Worm (Caenorhabditis elegans) whole organism, L4 larva: ENCODE data around the gene cysl-2.

Experiments
- R02D3.7 ChIP-seq: fragments of 150-350 bp; sonication (generic microtip); optimal IDR thresholded peaks from 3 replicates; lab custom pipeline; 2014; ENCODE audit warnings: missing biosample characterization, missing genetic modification characterization
- ceh-62 ChIP-seq: sonication (generic microtip); optimal IDR thresholded peaks from 2 replicates; lab custom pipeline; 2017; ENCODE audit warnings: missing biosample characterization, missing genetic modification characterization
- dve-1 ChIP-seq: sonication (generic microtip); optimal IDR thresholded peaks from 2 replicates; lab custom pipeline; 2017; ENCODE audit warnings: antibody characterized with exemption, mild to moderate bottlenecking, missing genetic modification characterization, missing compliant biosample characterization; ENCODE audit not compliant: insufficient read depth
- nhr-28 ChIP-seq: fragments of 150-350 bp; optimal IDR thresholded peaks from 2 replicates; lab custom pipeline; 2014; ENCODE audit warnings: missing biosample characterization, missing genetic modification characterization
- pha-4 ChIP-seq, 2 experiments: fragments of 150-350 bp in 1 of 2; fragments of 200-800 bp in 1 of 2; sonication (Bioruptor generic) in 1 of 2; IDR thresholded peaks in 1 of 2; optimal IDR thresholded peaks in 1 of 2; 2 replicates each; pipeline versions ENCODE4 v1.3.6 to Lab custom; 2014 to 2022; ENCODE audit warnings: missing genetic modification characterization in 2 of 2, missing genetic modification reagents in 2 of 2, missing biosample characterization in 1 of 2, missing compliant biosample characterization in 1 of 2

ce11 chrII:14492592-14493196 is 1.6 kb downstream of the cysl-2 start:
- TF ChIP-seq pha-4 (GFP tag; IDR thresholded peaks at IDR 0.05; lab: Robert Waterston, UW) (no peak), pha-4 (tag; optimal IDR thresholded peaks at IDR 0.05; lab: Kevin White, UChicago) (no peak), ceh-62 (tag; lab: Kevin White, UChicago) (no peak), dve-1 (tag; lab: Kevin White, UChicago) (no peak), R02D3.7 (no peak), nhr-28 (no peak)
